Fruit fly (Drosophila melanogaster): Measurements from ENCODE around the gene mthl14.

Gene mthl14

dm6 chr3L:247482-248225, at the start of gene mthl14:
mthl14 (plus strand) TSS chr3L:247491.
- no peak for TF ChIP-seq CG17801 (GFP tag; optimal IDR thresholded peaks at IDR 0.05; ENCODE audit: partially characterized antibody)

dm6 chr3L:199050-199745, 48.1 kb upstream of the mthl14 start:
- no peak for TF ChIP-seq CG17801 (GFP tag; optimal IDR thresholded peaks at IDR 0.05; ENCODE audit: partially characterized antibody)

- peak; percentile 76 for TF ChIP-seq CG17801 (GFP tag; optimal IDR thresholded peaks at IDR 0.05; ENCODE audit: partially characterized antibody)
Measured at dm6 chr3L:199754-200596, 47.3 kb upstream of the mthl14 start, which contains the start of the genes rno and mri. rno (minus strand) TSS chr3L:199762. mri (plus strand) TSS chr3L:200174.

dm6 chr3L:203536-204135, 43.7 kb upstream of the mthl14 start, which contains the start of gene NitFhit:
NitFhit (plus strand) TSS chr3L:203730.
- no peak for TF ChIP-seq CG17801 (GFP tag; optimal IDR thresholded peaks at IDR 0.05; ENCODE audit: partially characterized antibody)

dm6 chr3L:205723-206284, 41.5 kb upstream of the mthl14 start, which contains the start of the genes Gk1 and CG13876:
Gk1 (minus strand) TSS chr3L:205844.
CG13876 (plus strand) TSS chr3L:206134.
- TF ChIP-seq CG17801 (GFP tag; optimal IDR thresholded peaks at IDR 0.05; ENCODE audit: partially characterized antibody) = peak; percentile 99

- TF ChIP-seq CG17801 (GFP tag; optimal IDR thresholded peaks at IDR 0.05; ENCODE audit: partially characterized antibody) = peak; percentile 40
Measured at dm6 chr3L:211200-211599, 36.1 kb upstream of the mthl14 start, which contains the start of gene Prp4k. Prp4k (minus strand) TSS chr3L:211457.

- TF ChIP-seq CG17801 (GFP tag; optimal IDR thresholded peaks at IDR 0.05; ENCODE audit: partially characterized antibody) = peak; percentile 11
Measured at dm6 chr3L:212520-212919, 34.8 kb upstream of the mthl14 start, which contains the start of the genes thoc7 and Dis3l2. thoc7 (minus strand) TSS chr3L:212687. Dis3l2 (plus strand) TSS chr3L:212709.

dm6 chr3L:216325-216724, 31.0 kb upstream of the mthl14 start, which contains the start of gene Kaz1-ORFB:
Kaz1-ORFB (plus strand) TSS chr3L:216625.
- no peak for TF ChIP-seq CG17801 (GFP tag; optimal IDR thresholded peaks at IDR 0.05; ENCODE audit: partially characterized antibody)

dm6 chr3L:217480-218118, 29.7 kb upstream of the mthl14 start, which contains the start of gene CG13877:
CG13877 (plus strand) TSS chr3L:218068.
- TF ChIP-seq CG17801 (GFP tag; optimal IDR thresholded peaks at IDR 0.05; ENCODE audit: partially characterized antibody) = no peak

- TF ChIP-seq CG17801 (GFP tag; optimal IDR thresholded peaks at IDR 0.05; ENCODE audit: partially characterized antibody) = peak; percentile 29
Measured at dm6 chr3L:223019-223902, 24.0 kb upstream of the mthl14 start, which contains the start of the genes pyx and CG33229. pyx (minus strand) TSS chr3L:223069. CG33229 (plus strand) TSS chr3L:223852.

- TF ChIP-seq CG17801 (GFP tag; optimal IDR thresholded peaks at IDR 0.05; ENCODE audit: partially characterized antibody) = no peak
Measured at dm6 chr3L:224004-224951, 23.0 kb upstream of the mthl14 start.
